Worm (Caenorhabditis elegans): ENCODE results near the gene elt-1.

elt-1 gene

DNA sequence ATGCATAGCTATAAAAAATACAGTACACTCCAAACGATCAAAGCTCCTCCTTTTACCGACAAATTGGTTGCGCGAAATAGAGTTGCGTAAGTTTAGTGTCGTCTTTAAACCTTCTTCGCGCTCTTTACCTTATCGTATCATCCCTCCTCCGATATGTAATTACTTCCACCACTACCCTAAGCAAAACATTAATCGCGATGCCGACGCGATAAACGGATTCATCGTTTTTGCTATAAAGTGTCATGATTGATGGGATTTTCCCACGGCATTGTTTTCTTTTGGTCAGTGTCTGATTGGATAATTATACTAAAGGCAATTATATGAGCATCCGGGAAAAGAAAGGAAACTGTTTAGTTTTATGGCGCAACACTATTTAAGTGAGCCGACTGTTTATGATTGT, 4.0 kb downstream of the elt-1 start:
- TF ChIP-seq unc-62 (GFP tag; optimal IDR thresholded peaks at IDR 0.05): no peak

DNA sequence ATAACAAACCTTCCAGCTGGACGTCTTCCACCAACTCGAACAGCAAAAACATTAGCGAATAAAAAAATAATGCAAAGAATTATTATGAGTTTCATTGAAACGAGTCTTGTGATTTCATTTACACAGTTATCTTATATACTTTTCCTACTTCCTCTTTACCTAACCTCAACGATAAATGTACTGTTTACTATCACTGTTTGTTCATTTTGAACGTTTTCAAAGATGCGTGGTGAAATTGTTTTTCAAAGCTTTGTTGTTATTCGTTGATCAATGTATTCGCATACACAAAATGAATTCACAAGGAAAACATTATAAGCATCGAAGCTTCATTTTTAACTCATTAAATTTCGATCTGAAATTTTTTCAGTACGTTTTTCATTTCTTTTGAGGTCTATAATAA, 7.5 kb downstream of the elt-1 start, which contains the start of gene W09C2.7:
W09C2.7 (minus strand) TSS at position 101 of the 400 bp plus-strand sequence.
- TF ChIP-seq unc-62 (GFP tag; optimal IDR thresholded peaks at IDR 0.05): no peak

DNA sequence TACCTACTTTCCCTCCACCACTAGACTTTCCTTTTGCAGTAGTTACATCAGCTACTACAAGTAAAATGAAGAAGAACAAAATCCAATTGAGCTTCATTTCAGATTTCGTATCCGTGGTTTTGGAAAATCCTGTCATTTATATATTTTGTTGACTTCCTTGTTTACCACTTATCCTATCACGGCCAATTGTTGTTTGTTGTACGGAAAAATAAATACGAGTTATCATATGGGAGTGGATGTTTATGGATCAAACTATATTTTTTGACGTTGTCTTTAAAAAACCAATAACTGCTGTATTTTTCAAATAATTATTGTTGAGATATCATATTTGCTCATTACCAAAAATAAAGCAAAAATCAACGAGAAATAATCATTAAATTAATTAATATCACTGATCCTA, 8.5 kb downstream of the elt-1 start, which contains the start of gene W09C2.9:
W09C2.9 (minus strand) TSS at position 101 of the 400 bp plus-strand sequence.
- TF ChIP-seq unc-62 (GFP tag; optimal IDR thresholded peaks at IDR 0.05): no peak

DNA sequence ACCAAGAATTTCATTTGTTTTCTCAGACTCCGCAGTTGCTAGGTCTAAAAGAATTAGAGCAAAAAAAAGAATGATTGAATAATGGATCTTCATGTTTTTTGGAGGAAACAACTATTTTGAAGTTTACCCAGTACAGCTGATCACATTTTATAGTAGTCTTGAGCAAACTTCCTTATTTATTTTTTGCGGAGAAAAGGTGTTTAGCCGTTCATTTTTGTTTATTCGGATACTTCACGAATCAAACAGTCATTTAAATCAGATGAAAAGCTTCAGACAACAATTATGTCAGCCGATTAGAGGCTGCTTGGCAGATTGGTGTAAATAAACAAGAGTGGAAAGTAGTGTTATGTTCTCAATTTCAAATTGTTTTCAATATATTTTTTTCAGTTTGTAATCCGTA, 9.5 kb downstream of the elt-1 start, which contains the start of gene W09C2.8:
W09C2.8 (minus strand) TSS at position 101 of the 400 bp plus-strand sequence.
- TF ChIP-seq unc-62 (GFP tag; optimal IDR thresholded peaks at IDR 0.05): no peak

DNA sequence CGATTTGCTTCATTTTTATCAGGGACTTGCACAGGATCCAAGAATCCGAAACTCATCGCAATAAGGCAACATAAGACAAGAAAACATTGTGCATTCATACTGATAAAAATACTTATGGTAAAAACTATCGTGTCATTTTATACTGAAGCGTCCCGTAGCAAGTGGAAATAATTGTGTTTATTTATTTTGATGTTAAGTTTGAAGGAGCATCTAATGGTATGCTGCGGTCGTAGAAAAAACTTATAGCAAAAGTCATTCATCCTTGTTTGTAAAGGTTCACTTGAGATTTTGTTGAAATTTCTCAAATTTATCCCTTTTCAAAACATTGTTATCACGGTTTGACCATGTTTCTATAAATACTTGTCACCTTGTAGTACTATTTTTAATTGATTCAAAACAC, 10.2 kb downstream of the elt-1 start, which contains the start of gene W09C2.10:
W09C2.10 (minus strand) TSS at position 101 of the 400 bp plus-strand sequence.
- no peak for TF ChIP-seq unc-62 (GFP tag; optimal IDR thresholded peaks at IDR 0.05)

DNA sequence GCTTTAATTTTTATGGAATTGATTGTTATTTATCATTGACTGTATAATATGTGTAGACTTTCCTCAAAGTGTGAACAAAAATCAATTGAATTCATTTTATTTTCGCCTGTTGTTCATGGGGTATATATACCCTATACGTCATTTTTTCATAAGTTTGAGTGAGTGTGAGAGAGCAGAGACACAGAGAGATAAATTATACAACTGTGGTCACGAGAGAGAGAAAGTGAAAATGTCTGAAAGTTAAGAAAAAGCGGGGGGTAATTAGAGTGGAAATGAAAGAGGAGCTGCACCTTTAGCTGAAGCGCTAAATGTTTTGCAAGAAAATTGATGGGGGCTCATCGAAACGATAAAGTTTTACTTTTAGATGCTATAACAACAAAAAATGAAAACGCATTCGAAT, 11.0 kb downstream of the elt-1 start:
- no peak for TF ChIP-seq unc-62 (GFP tag; optimal IDR thresholded peaks at IDR 0.05)

DNA sequence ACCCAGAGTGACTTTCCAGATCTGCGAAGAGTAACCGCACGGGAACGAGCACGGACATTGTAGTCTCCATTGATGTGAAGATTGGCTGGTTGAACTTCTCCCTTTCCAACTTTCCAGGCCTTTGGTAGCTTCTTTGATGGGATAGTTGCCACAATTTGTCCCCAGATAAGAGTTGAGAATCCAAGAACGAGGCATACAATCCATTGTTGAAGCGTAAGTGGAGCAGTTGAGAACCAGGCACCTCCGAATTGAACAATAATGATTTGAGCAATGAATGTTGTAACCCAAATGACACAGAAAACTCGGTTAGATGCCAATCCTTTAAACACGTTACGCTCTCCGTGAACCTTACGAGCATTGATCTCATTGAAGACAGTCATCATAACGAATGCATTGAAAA, 12.2 kb downstream of the elt-1 start:
- no peak for TF ChIP-seq unc-62 (GFP tag; optimal IDR thresholded peaks at IDR 0.05)

DNA sequence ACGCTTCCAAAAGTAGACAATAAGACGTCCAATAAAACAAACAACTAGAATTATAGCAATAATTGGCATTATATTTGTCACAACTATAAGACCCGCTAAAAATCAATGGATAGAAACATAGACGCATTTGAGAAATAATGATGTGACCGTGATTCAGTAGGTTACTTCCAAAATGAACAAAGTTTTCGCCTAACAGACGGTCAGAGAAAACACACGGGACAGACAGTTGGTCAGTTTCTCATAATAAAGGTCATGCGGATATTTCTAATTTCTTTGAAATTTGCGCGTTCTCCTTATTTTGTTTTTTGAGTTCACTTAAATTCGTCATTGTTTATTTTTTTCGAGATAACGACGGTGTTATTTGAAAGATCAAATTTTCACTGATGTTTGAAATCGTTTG, 16.8 kb downstream of the elt-1 start:
- no peak for TF ChIP-seq unc-62 (GFP tag; optimal IDR thresholded peaks at IDR 0.05)

DNA sequence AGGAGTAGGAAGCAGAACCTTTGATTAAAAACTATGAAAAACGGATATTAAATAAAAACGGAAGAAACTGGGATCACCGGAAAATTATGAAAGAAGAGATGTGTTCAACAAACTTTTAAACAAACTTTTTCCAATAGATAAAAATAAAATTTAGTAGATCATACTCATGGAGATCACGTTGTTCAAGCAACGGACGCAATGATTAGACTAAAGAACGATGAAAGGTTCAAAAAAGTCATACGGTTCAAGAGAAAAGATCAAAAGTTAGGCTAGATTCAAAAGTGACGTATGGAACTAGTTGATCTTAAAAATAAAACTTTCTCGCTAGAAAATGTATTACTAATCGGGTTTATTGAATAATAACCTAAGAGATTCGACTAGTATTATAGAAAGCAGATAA, 17.3 kb downstream of the elt-1 start:
- TF ChIP-seq unc-62 (GFP tag; optimal IDR thresholded peaks at IDR 0.05): no peak

DNA sequence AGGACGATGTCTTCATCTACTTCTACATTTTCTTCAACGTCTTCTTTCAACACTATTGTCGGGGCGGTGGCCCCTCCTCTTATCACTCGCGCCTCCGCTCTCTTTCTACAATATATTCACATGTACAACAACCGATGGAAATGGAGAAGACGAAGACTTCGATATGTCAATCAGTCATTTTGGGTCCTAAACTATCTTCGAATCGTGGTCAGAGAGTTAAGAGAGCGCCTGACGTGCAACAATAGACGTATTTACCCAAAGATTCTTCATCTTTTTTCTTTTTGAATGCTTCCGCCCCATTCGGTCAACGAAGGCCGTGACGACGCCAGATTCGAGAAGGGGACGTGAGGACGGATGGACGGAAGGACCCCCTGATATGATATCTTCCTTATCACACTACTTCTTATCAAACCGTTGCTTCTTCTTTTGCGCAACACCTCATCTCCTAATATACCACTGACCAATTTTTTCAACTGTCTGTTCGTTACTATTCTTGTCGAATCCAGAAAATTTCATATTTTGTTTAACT, 18.2 kb downstream of the elt-1 start:
- no peak for TF ChIP-seq unc-62 (GFP tag; optimal IDR thresholded peaks at IDR 0.05)

DNA sequence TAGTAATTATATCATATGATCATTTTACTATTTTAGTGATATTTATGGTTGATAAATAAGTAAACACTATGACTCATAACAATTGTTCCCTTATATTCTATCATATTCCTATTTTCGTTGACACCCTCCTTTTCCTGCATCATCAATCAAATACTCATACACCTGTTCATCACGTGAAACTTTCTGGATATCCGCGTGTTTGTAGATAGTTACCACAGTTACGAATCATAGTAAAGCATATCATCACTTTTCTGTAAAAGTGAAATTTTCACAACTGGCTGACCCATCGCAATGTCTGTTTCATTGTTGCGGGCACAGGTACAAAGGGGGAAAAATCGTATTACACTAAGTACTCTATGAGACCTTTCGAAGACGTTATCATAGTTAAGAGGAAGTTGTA, 19.1 kb downstream of the elt-1 start:
- no peak for TF ChIP-seq unc-62 (GFP tag; optimal IDR thresholded peaks at IDR 0.05)

DNA sequence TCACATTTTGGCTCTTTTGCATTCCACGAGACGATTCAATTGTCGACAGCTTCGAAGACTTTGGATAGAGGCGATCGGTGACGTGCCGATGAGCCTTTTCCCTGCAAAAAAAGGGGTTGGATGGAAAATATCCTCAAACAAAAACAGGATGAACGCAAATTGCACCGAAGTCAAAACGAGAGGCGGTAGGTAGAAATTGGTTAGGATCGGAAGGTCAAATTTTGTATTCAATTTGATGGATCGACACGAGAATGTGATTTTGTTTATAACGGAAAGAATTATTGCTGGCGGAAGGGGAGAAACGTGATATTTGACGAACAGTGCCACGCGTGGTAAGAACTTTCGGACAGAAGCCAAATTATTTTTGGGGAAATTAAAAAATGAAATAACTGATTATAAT, 20.1 kb downstream of the elt-1 start, which contains the start of gene mca-1:
mca-1 (minus strand) TSS at position 101 of the 400 bp plus-strand sequence.
- TF ChIP-seq unc-62 (GFP tag; optimal IDR thresholded peaks at IDR 0.05): no peak

DNA sequence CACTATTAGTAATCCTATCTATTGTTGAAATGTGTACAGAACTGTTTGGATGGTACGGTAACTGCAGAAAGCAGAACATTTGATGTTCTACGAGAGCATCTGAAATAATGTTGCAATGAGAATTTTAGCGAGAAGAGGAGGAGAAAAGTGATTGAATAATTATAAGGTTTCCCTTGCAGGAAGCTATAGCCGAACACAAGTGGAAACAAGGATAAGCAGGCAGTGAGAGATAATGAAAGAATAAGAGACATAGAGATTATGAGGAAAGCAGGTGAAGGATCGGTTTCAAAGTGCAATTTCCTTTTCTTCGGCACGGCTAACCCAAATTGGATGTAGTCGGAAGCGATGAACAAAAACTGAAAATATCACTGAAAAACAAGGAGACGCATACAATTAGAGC, 27.1 kb downstream of the elt-1 start, which contains the start of gene del-2:
del-2 (minus strand) TSS at position 101 of the 400 bp plus-strand sequence.
- TF ChIP-seq unc-62 (GFP tag; optimal IDR thresholded peaks at IDR 0.05): no peak

DNA sequence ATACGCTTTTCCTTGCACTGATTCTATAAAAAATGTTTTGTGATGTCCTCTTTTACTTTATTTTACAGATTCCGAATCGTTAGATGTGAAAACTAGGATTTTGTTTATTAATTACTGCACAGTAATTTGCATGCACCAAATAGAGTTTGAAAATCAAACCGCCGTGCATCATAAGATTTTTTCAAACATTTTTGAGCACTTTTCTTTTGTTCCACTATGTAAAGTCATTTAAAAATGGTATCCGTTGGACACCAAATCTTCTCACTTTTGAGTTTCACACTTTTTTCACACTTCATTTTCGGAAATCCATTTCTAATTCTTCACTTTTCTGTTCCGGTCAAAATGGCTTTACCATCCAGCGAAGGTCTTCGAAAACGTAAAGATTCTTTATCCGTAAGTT, 28.4 kb downstream of the elt-1 start, which contains the start of gene degl-2:
degl-2 (plus strand) TSS at position 301 of the 400 bp plus-strand sequence.
- TF ChIP-seq unc-62 (GFP tag; optimal IDR thresholded peaks at IDR 0.05): no peak

DNA sequence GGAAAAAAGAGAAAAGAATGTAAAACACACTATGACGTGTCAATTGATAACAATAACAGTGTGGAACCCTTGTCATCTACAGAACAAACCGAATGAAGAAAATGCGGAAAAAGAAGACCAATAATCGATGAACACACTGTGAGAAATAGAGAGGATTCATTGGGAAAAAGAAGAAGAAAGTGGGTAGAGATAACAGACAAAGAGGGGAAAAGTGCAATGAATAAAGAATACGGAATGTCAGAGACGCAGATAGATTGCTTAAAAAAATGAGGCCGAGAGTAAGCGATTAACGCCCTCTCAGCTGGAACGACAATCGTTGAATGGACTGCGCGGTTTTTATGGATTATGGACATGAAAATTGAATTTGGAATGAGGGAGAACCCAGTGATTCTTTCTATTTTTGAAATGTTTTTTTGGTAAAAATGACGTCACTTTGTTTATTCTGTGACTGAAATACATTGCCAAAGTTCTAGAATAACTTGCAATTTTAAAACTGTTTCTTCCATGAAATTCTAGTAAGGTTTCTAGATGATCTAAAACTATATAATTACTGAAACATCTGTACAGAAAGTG, 33.1 kb downstream of the elt-1 start, which contains the start of gene amph-1:
amph-1 (minus strand) TSS at position 85 of the 573 bp plus-strand sequence.
- no peak for TF ChIP-seq unc-62 (GFP tag; optimal IDR thresholded peaks at IDR 0.05)

DNA sequence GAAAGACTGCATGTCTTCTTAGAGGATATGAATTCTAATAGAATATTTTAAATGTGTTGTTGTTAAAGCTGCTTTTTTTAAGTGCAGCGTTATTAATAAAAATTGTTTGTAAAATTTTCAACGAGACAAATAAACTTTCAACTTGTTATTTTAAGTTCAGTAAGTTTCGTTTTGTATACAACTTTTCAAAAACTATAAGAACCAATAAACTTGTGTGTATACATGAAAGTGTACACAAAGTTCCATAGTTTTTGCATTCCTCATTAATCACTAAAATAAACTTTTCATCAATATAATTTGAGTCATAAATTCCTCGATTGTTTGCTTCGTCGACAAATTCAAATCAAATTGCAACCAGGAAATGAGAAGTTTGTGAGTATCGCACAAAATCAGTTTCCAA, 33.9 kb downstream of the elt-1 start, which contains the start of gene srm-3:
srm-3 (plus strand) TSS at position 301 of the 400 bp plus-strand sequence.
- TF ChIP-seq unc-62 (GFP tag; optimal IDR thresholded peaks at IDR 0.05): no peak

DNA sequence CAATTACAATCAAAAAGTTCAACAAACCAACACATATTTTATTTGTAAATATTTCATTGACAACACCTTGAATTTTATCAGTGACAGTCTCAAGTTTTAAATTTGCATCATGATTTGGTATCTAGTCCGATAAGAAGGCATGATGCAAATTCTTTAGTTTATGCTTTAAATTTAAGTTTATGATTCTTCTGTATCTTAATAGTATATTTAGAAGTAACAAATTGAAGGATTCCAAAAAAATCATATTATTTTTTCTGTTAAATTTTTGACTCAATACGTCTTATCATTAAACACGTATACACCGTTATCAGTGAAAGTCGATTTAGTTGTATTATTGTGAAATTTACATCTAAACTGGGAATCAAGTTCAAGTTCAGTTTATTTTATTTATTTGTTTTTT, 36.4 kb downstream of the elt-1 start, which contains the start of gene chca-1:
chca-1 (plus strand) TSS at position 161 of the 400 bp plus-strand sequence.
- no peak for TF ChIP-seq unc-62 (GFP tag; optimal IDR thresholded peaks at IDR 0.05)

All from whole organism, dauer.